Worm (Caenorhabditis elegans) whole organism, L2 larva: ENCODE results near the gene F14E5.2.

Source experiments
- ZK546.5 ChIP-seq: sonication (generic microtip); optimal IDR thresholded peaks from 2 replicates; lab custom pipeline; 2017; ENCODE audit warnings: missing biosample characterization, missing genetic modification characterization
- aly-2 ChIP-seq: fragments of 150-350 bp; optimal IDR thresholded peaks from 2 replicates; lab custom pipeline; 2014; ENCODE audit warnings: missing biosample characterization, missing genetic modification characterization
- blmp-1 ChIP-seq: sonication (generic microtip); optimal IDR thresholded peaks from 2 replicates; lab custom pipeline; 2017; ENCODE audit warnings: missing genetic modification characterization, mild to moderate bottlenecking, missing compliant biosample characterization, antibody characterized with exemption, moderate library complexity; ENCODE audit not compliant: insufficient read depth
- nhr-11 ChIP-seq: fragments of 150-350 bp; optimal IDR thresholded peaks from 2 replicates; lab custom pipeline; 2014; ENCODE audit warnings: missing biosample characterization, missing genetic modification characterization
- nhr-12 ChIP-seq: fragments of 150-350 bp; optimal IDR thresholded peaks from 2 replicates; lab custom pipeline; 2014; ENCODE audit warnings: missing biosample characterization, missing genetic modification characterization
- skn-1 ChIP-seq: sonication (generic microtip); optimal IDR thresholded peaks from 2 replicates; lab custom pipeline; 2017; ENCODE audit warnings: missing biosample characterization, missing genetic modification characterization

DNA sequence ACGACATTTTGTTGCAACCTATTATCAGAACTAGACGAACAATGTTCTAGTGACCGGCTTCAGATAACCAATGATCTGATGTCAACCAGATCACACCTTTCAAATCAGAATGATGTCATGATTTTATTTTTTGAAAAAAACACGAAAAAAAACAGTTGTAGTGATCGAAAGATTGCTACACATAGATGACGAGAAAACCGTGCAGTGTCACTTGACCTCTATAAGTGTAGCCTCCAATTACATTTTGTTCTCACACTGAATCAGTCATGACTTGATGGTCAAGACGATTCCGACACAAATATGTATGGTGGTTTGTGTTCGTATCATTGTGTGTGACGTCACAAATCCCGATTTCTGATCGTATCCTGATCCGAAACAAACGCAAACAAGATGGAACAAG, 11.4 kb upstream of the F14E5.2 start:
- TF ChIP-seq aly-2 (tag; lab: Kevin White, UChicago) (no peak), blmp-1 (peak; percentile 47), ZK546.5 (tag; lab: Kevin White, UChicago) (no peak), nhr-12 (tag; lab: Kevin White, UChicago) (no peak), skn-1 (tag; lab: Kevin White, UChicago) (no peak), nhr-11 (no peak)
